Worm (Caenorhabditis elegans) whole organism, late embryonic: Measurements from ENCODE around the gene F58H1.2.

Source experiments
- ceh-18 ChIP-seq: sonication (generic microtip); optimal IDR thresholded peaks from 2 replicates; lab custom pipeline; 2016; ENCODE audit warnings: missing genetic modification characterization, missing compliant biosample characterization
- ceh-9 ChIP-seq: sonication (generic microtip); optimal IDR thresholded peaks from 2 replicates; lab custom pipeline; 2016; ENCODE audit warnings: mild to moderate bottlenecking, missing genetic modification characterization, inconsistent platforms, missing compliant biosample characterization
- pha-4 ChIP-seq: fragments of 150-350 bp; optimal IDR thresholded peaks from 2 replicates; lab custom pipeline; 2018; ENCODE audit warnings: missing biosample characterization, missing genetic modification reagents, missing genetic modification characterization
- tbx-2 ChIP-seq: sonication (generic microtip); optimal IDR thresholded peaks from 2 replicates; lab custom pipeline; 2016; ENCODE audit warnings: missing genetic modification characterization, missing compliant biosample characterization
- zip-5 ChIP-seq: sonication (generic microtip); optimal IDR thresholded peaks from 2 replicates; lab custom pipeline; 2016; ENCODE audit warnings: missing genetic modification characterization, missing compliant biosample characterization

- TF ChIP-seq zip-5 = no peak
- no peak for TF ChIP-seq ceh-18
- no peak for TF ChIP-seq ceh-9 (tag; lab: Kevin White, UChicago)
- no peak for TF ChIP-seq pha-4
- TF ChIP-seq tbx-2 (tag; lab: Kevin White, UChicago) = no peak
Measured at ce11 chrV:11947414-11947954, 18.6 kb downstream of the F58H1.2 start.
